Fruit fly (Drosophila melanogaster): Measurements from ENCODE around the gene EloA.
A peak's percentile ranks its signal among the peaks of the same experiment; 100 is the strongest.

The EloA gene

dm6 chr3R:23226521-23227039, 24.8 kb upstream of the EloA start, which contains the start of gene cnc (continued):
- no peak for TF ChIP-seq CG13775 (GFP tag; optimal IDR thresholded peaks at IDR 0.05)
- TF ChIP-seq CG7786 (GFP tag; optimal IDR thresholded peaks at IDR 0.05), result no peak
- TF ChIP-seq CG31441 (GFP tag; IDR thresholded peaks at IDR 0.05), result no peak; the same call in 1 of the 2 replicates
- TF ChIP-seq CG11398 (GFP tag; optimal IDR thresholded peaks at IDR 0.05), result no peak
- no peak for TF ChIP-seq dati (GFP tag; IDR thresholded peaks at IDR 0.05)
- no peak for TF ChIP-seq C15 (GFP tag; IDR thresholded peaks at IDR 0.05)
- TF ChIP-seq pita (GFP tag; optimal IDR thresholded peaks at IDR 0.05), result no peak
- 0 out of 2 replicates have a peak, but pooled peaks have one; percentile 5 for TF ChIP-seq CG5953 (GFP tag; IDR thresholded peaks at IDR 0.05)
- TF ChIP-seq CG17912 (GFP tag; optimal IDR thresholded peaks at IDR 0.05), result no peak
- TF ChIP-seq gce (GFP tag; IDR thresholded peaks at IDR 0.05), result peak; percentile 72; the same call in 1 of the 3 replicates
- TF ChIP-seq CG9817 (tag; optimal IDR thresholded peaks at IDR 0.05), result no peak
- TF ChIP-seq Dll (GFP tag; IDR thresholded peaks at IDR 0.05; ENCODE audit: partially characterized antibody), result 0 out of 4 replicates have a peak, but pooled peaks have one; percentile 38
- TF ChIP-seq Pdp1 (GFP tag; optimal IDR thresholded peaks at IDR 0.05), result peak in 1 of 2 experiments; percentile 65
- no peak for TF ChIP-seq esg (GFP tag; conservative IDR thresholded peaks at IDR 0.05)
- TF ChIP-seq CG31365 (tag; optimal IDR thresholded peaks at IDR 0.05), result peak; percentile 31
- no peak for TF ChIP-seq h (optimal IDR thresholded peaks at IDR 0.05)
- TF ChIP-seq inv (GFP tag; IDR thresholded peaks at IDR 0.05; ENCODE audit: partially characterized antibody), result no peak
- TF ChIP-seq CG6272 (GFP tag; IDR thresholded peaks at IDR 0.05), result no peak
- no peak for TF ChIP-seq CG4707 (GFP tag; optimal IDR thresholded peaks at IDR 0.05)
- peak; percentile 21; the same call in 1 of the 2 replicates for TF ChIP-seq E2f1 (GFP tag; IDR thresholded peaks at IDR 0.05)
- TF ChIP-seq CG4424 (GFP tag; optimal IDR thresholded peaks at IDR 0.05), result no peak
- TF ChIP-seq hb (GFP tag; IDR thresholded peaks at IDR 0.05; ENCODE audit: partially characterized antibody), result no peak
- TF ChIP-seq da (GFP tag; optimal IDR thresholded peaks at IDR 0.05), result no peak
- peak; percentile 72 for TF ChIP-seq sug (tag; optimal IDR thresholded peaks at IDR 0.05)
- peak; percentile 69 for TF ChIP-seq CG12769 (tag; optimal IDR thresholded peaks at IDR 0.05)
- TF ChIP-seq Nf-YB (GFP tag; optimal IDR thresholded peaks at IDR 0.05), result peak; percentile 65
- peak; percentile 99 for TF ChIP-seq Jarid2 (GFP tag; optimal IDR thresholded peaks at IDR 0.05)
- no peak for TF ChIP-seq Oli (tag; optimal IDR thresholded peaks at IDR 0.05)
- no peak for TF ChIP-seq tx (GFP tag; optimal IDR thresholded peaks at IDR 0.05)
- no peak for TF ChIP-seq nmo (GFP tag; optimal IDR thresholded peaks at IDR 0.05)
- peak; percentile 63 for TF ChIP-seq Atf6 (GFP tag; IDR thresholded peaks at IDR 0.05)
- no peak for TF ChIP-seq HLHmδ (GFP tag; optimal IDR thresholded peaks at IDR 0.05)
- no peak for TF ChIP-seq Poxn (GFP tag; IDR thresholded peaks at IDR 0.05)
- no peak for TF ChIP-seq psq (GFP tag; optimal IDR thresholded peaks at IDR 0.05)
- TF ChIP-seq p53 (GFP tag; optimal IDR thresholded peaks at IDR 0.05), result no peak
- TF ChIP-seq Hr39 (optimal IDR thresholded peaks at IDR 0.05), result no peak
- TF ChIP-seq trem (tag; optimal IDR thresholded peaks at IDR 0.05), result peak; percentile 4
- TF ChIP-seq nerfin-1 (tag; optimal IDR thresholded peaks at IDR 0.05), result no peak
- TF ChIP-seq Kr (GFP tag; optimal IDR thresholded peaks at IDR 0.05), result no peak
- TF ChIP-seq slp2 (GFP tag; optimal IDR thresholded peaks at IDR 0.05), result no peak
- no peak for TF ChIP-seq prd (optimal IDR thresholded peaks at IDR 0.05)
- no peak for TF ChIP-seq prd (GFP tag; IDR thresholded peaks at IDR 0.05)
- peak; percentile 4 for TF ChIP-seq CG6813 (GFP tag; optimal IDR thresholded peaks at IDR 0.05)
- no peak for TF ChIP-seq pb (GFP tag; optimal IDR thresholded peaks at IDR 0.05)
- TF ChIP-seq fd102C (GFP tag; optimal IDR thresholded peaks at IDR 0.05), result no peak
- no peak for TF ChIP-seq CG1602 (GFP tag; optimal IDR thresholded peaks at IDR 0.05)
- no peak for TF ChIP-seq aop (GFP tag; IDR thresholded peaks at IDR 0.05)
- no peak for TF ChIP-seq CG12155 (GFP tag; optimal IDR thresholded peaks at IDR 0.05)
- peak; percentile 18 for TF ChIP-seq BtbVII (GFP tag; optimal IDR thresholded peaks at IDR 0.05)
- no peak for TF ChIP-seq ttk (GFP tag; IDR thresholded peaks at IDR 0.05)
- no peak for TF ChIP-seq CG13424 (tag; optimal IDR thresholded peaks at IDR 0.05)
- TF ChIP-seq abd-A (tag; optimal IDR thresholded peaks at IDR 0.05), result peak; percentile 93
